Worm (Caenorhabditis elegans): Measurements from ENCODE around the gene capa-1.

DNA sequence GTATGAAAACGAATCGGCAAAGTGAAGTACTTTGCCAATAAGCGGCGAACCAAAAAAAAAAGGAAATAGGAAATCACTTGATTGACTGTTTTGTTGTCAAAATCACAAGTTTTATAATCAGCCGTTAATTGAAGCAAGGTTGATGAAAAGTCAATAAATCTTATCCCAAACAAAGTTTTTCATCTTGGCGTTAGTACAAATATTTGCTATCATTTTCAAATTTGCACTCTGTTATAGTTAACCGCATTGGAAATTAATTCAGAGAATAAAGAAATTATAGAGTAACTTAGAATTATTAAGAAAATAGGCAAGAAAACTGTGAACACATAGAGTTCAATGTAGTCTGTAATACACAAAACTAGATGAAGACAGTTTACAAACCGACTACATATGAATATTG is 25.3 kb downstream of the capa-1 start, which contains the start of gene acs-17:
- TF ChIP-seq T22C8.4 (GFP tag; IDR thresholded peaks at IDR 0.05): no peak
- no peak for TF ChIP-seq tab-1 (GFP tag; IDR thresholded peaks at IDR 0.05)
- TF ChIP-seq cog-1 (tag; optimal IDR thresholded peaks at IDR 0.05): no peak
